Fruit fly (Drosophila melanogaster) whole organism, embryonic: ENCODE measurements around the gene Kyat.

Source experiments
- CG11695 ChIP-seq: fragments of 200-800 bp; sonication (Bioruptor generic); IDR thresholded peaks from 3 replicates; pipeline ENCODE4 v1.3.6; 2022; ENCODE audit warnings: missing biosample characterization, missing genetic modification characterization
- CG11723 ChIP-seq: fragments of 200-800 bp; sonication (Bioruptor generic); optimal IDR thresholded peaks from 2 replicates; lab custom pipeline; 2017; ENCODE audit warnings: missing biosample characterization, mild to moderate bottlenecking, missing genetic modification characterization
- CG13424 ChIP-seq: fragments of 200-800 bp; sonication (Bioruptor generic); optimal IDR thresholded peaks from 2 replicates; lab custom pipeline; 2019; ENCODE audit warnings: missing biosample characterization, mild to moderate bottlenecking, missing genetic modification characterization, moderate library complexity
- CG1792 ChIP-seq: fragments of 200-800 bp; sonication (Bioruptor generic); optimal IDR thresholded peaks from 2 replicates; lab custom pipeline; 2016; ENCODE audit warnings: missing biosample characterization, missing genetic modification characterization
- CG1832 ChIP-seq: fragments of 200-800 bp; sonication (Bioruptor generic); optimal IDR thresholded peaks from 2 replicates; lab custom pipeline; 2017; ENCODE audit warnings: missing biosample characterization, mild to moderate bottlenecking, missing genetic modification characterization, inconsistent platforms
- CG2120 ChIP-seq: fragments of 200-800 bp; sonication (Bioruptor generic); optimal IDR thresholded peaks from 3 replicates; lab custom pipeline; 2016; ENCODE audit warnings: missing biosample characterization, missing genetic modification characterization
- CG2199 ChIP-seq: fragments of 200-800 bp; sonication (Bioruptor generic); IDR thresholded peaks from 3 replicates; pipeline ENCODE4 v1.3.6; 2022; ENCODE audit warnings: missing biosample characterization, missing genetic modification characterization
- CG2202 ChIP-seq: fragments of 200-800 bp; sonication (Bioruptor generic); optimal IDR thresholded peaks from 2 replicates; lab custom pipeline; 2018; ENCODE audit warnings: missing biosample characterization, mild to moderate bottlenecking, missing genetic modification characterization
- CG2678 ChIP-seq: fragments of 200-800 bp; sonication (Bioruptor generic); optimal IDR thresholded peaks from 3 replicates; lab custom pipeline; 2019; ENCODE audit warnings: missing biosample characterization, mild to moderate bottlenecking, missing genetic modification characterization, moderate library complexity
- CG32532 ChIP-seq: fragments of 200-800 bp; sonication (Bioruptor generic); IDR thresholded peaks from 2 replicates; pipeline ENCODE4 v1.3.6; 2022; ENCODE audit warnings: missing biosample characterization, missing genetic modification characterization
- CG34376 ChIP-seq: fragments of 200-800 bp; sonication (Bioruptor generic); optimal IDR thresholded peaks from 2 replicates; lab custom pipeline; 2018; ENCODE audit warnings: missing biosample characterization, mild to moderate bottlenecking, missing genetic modification characterization
- CG4854 ChIP-seq: fragments of 200-800 bp; sonication (Bioruptor generic); optimal IDR thresholded peaks from 2 replicates; lab custom pipeline; 2016; ENCODE audit warnings: missing biosample characterization, missing genetic modification characterization, inconsistent platforms
- CG8765 ChIP-seq: fragments of 200-800 bp; sonication (Bioruptor generic); IDR thresholded peaks from 2 replicates; pipeline ENCODE4 v1.3.6; 2022; ENCODE audit warnings: missing biosample characterization, missing genetic modification characterization
- CG8944 ChIP-seq: fragments of 200-800 bp; sonication (Bioruptor generic); optimal IDR thresholded peaks from 3 replicates; lab custom pipeline; 2016; ENCODE audit warnings: missing biosample characterization, missing genetic modification characterization
- CG9437 ChIP-seq: fragments of 200-800 bp; sonication (Bioruptor generic); optimal IDR thresholded peaks from 2 replicates; lab custom pipeline; 2018; ENCODE audit warnings: missing biosample characterization, mild to moderate bottlenecking, missing genetic modification characterization
- CG9817 ChIP-seq: fragments of 200-800 bp; sonication (Bioruptor generic); optimal IDR thresholded peaks from 2 replicates; lab custom pipeline; 2018; ENCODE audit warnings: missing biosample characterization, mild to moderate bottlenecking, missing genetic modification characterization, moderate library complexity
- CHES-1-like ChIP-seq: fragments of 200-800 bp; sonication (Bioruptor generic); optimal IDR thresholded peaks from 2 replicates; lab custom pipeline; 2016; ENCODE audit warnings: missing biosample characterization, missing genetic modification characterization
- Doc2 ChIP-seq: fragments of 200-800 bp; sonication (Bioruptor generic); IDR thresholded peaks from 2 replicates; pipeline ENCODE4 v1.3.6; 2022; ENCODE audit warnings: missing biosample characterization, missing genetic modification characterization
- Dp ChIP-seq: fragments of 200-800 bp; sonication (Bioruptor generic); optimal IDR thresholded peaks from 2 replicates; lab custom pipeline; 2018; ENCODE audit warnings: missing biosample characterization, mild to moderate bottlenecking, missing genetic modification characterization, moderate library complexity
- Gug ChIP-seq: fragments of 200-800 bp; sonication (Bioruptor generic); IDR thresholded peaks from 4 replicates; pipeline ENCODE4 v1.3.6; 2022; ENCODE audit warnings: missing biosample characterization, missing genetic modification characterization
- Lpt ChIP-seq: fragments of >200 bp; optimal IDR thresholded peaks from 2 replicates; lab custom pipeline; 2018; ENCODE audit warnings: missing biosample characterization, missing genetic modification characterization
- MBD-R2 ChIP-seq: fragments of 200-800 bp; sonication (Bioruptor generic); IDR thresholded peaks from 2 replicates; pipeline ENCODE4 v1.3.6; 2022; ENCODE audit warnings: missing biosample characterization, missing genetic modification characterization
- Mrtf ChIP-seq: fragments of 200-800 bp; sonication (Bioruptor generic); IDR thresholded peaks from 3 replicates; pipeline ENCODE4 v1.3.6; 2022; ENCODE audit warnings: missing biosample characterization, missing genetic modification characterization
- NfI ChIP-seq: fragments of 200-800 bp; sonication (Bioruptor generic); optimal IDR thresholded peaks from 3 replicates; lab custom pipeline; 2018; ENCODE audit warnings: missing biosample characterization, mild to moderate bottlenecking, missing genetic modification characterization, moderate library complexity
- Ptx1 ChIP-seq: fragments of 200-800 bp; sonication (Bioruptor generic); IDR thresholded peaks from 2 replicates; pipeline ENCODE4 v1.3.6; 2022; ENCODE audit warnings: missing biosample characterization, missing genetic modification characterization
- Rfx ChIP-seq: fragments of 200-800 bp; sonication (Bioruptor generic); IDR thresholded peaks from 2 replicates; pipeline ENCODE4 v1.3.6; 2022; ENCODE audit warnings: missing biosample characterization, missing genetic modification characterization
- Side ChIP-seq: fragments of 200-800 bp; sonication (Bioruptor generic); optimal IDR thresholded peaks from 2 replicates; lab custom pipeline; 2016; ENCODE audit warnings: missing biosample characterization, missing genetic modification characterization
- Spps ChIP-seq: fragments of 200-800 bp; sonication (Bioruptor generic); optimal IDR thresholded peaks from 2 replicates; lab custom pipeline; 2018; ENCODE audit warnings: missing biosample characterization, mild to moderate bottlenecking, missing genetic modification characterization
- bowl ChIP-seq: fragments of 200-800 bp; sonication (Bioruptor generic); IDR thresholded peaks from 2 replicates; pipeline ENCODE4 v1.3.6; 2022; ENCODE audit warnings: missing biosample characterization, missing genetic modification characterization
- bsh ChIP-seq, 2 experiments: fragments of 200-800 bp; sonication (Bioruptor generic); optimal IDR thresholded peaks; 2 replicates each; lab custom pipeline; 2017 to 2018; ENCODE audit warnings: mild to moderate bottlenecking in 2 of 2, missing biosample characterization in 2 of 2, missing genetic modification characterization in 2 of 2, moderate library complexity in 1 of 2
- corto ChIP-seq: fragments of 200-800 bp; sonication (Bioruptor generic); optimal IDR thresholded peaks from 2 replicates; lab custom pipeline; 2016; ENCODE audit warnings: missing biosample characterization, mild to moderate bottlenecking, missing genetic modification characterization, moderate library complexity
- crc ChIP-seq: fragments of 200-800 bp; sonication (Bioruptor generic); optimal IDR thresholded peaks from 2 replicates; lab custom pipeline; 2016; ENCODE audit warnings: missing biosample characterization, missing genetic modification characterization
- crp ChIP-seq, 2 experiments: fragments of 200-800 bp; sonication (Bioruptor generic); optimal IDR thresholded peaks; 2 replicates in 1 of 2; 3 replicates in 1 of 2; lab custom pipeline; 2017; ENCODE audit warnings: missing biosample characterization in 2 of 2, missing genetic modification characterization in 2 of 2, mild to moderate bottlenecking in 1 of 2, moderate library complexity in 1 of 2
- dimm ChIP-seq: fragments of 200-800 bp; sonication (Bioruptor generic); IDR thresholded peaks from 2 replicates; pipeline ENCODE4 v1.3.6; 2022; ENCODE audit warnings: missing biosample characterization, missing genetic modification characterization
- en ChIP-seq: fragments of 200-800 bp; sonication (Bioruptor generic); optimal IDR thresholded peaks from 2 replicates; lab custom pipeline; 2016; ENCODE audit warnings: missing biosample characterization, missing genetic modification characterization
- fd102C ChIP-seq: fragments of 200-800 bp; sonication (Bioruptor generic); optimal IDR thresholded peaks from 2 replicates; lab custom pipeline; 2018; ENCODE audit warnings: missing biosample characterization, mild to moderate bottlenecking, missing genetic modification characterization, moderate library complexity
- fd64A ChIP-seq: fragments of 200-800 bp; sonication (Bioruptor generic); optimal IDR thresholded peaks from 3 replicates; lab custom pipeline; 2018; ENCODE audit warnings: missing biosample characterization, mild to moderate bottlenecking, missing genetic modification characterization
- gem ChIP-seq: fragments of 200-800 bp; sonication (Bioruptor generic); optimal IDR thresholded peaks from 2 replicates; lab custom pipeline; 2019; ENCODE audit warnings: missing biosample characterization, mild to moderate bottlenecking, missing genetic modification characterization, moderate library complexity
- hb ChIP-seq: fragments of 200-800 bp; sonication (Bioruptor generic); IDR thresholded peaks from 3 replicates; pipeline ENCODE4 v1.3.6; 2022; ENCODE audit warnings: missing biosample characterization, missing genetic modification characterization; ENCODE audit not compliant: partially characterized antibody
- ind ChIP-seq: fragments of 200-800 bp; sonication (Bioruptor generic); optimal IDR thresholded peaks from 3 replicates; lab custom pipeline; 2016; ENCODE audit warnings: missing biosample characterization, missing genetic modification characterization
- lab ChIP-seq: fragments of 200-800 bp; sonication (Bioruptor generic); optimal IDR thresholded peaks from 3 replicates; lab custom pipeline; 2017; ENCODE audit warnings: missing biosample characterization, missing genetic modification characterization, mild to moderate bottlenecking, moderate library complexity, missing genetic modification reagents
- org-1 ChIP-seq: fragments of 200-800 bp; sonication (Bioruptor generic); optimal IDR thresholded peaks from 2 replicates; lab custom pipeline; 2017; ENCODE audit warnings: missing biosample characterization, missing genetic modification characterization
- pzg ChIP-seq: fragments of 200-800 bp; sonication (Bioruptor generic); optimal IDR thresholded peaks from 3 replicates; lab custom pipeline; 2018; ENCODE audit warnings: missing biosample characterization, mild to moderate bottlenecking, missing genetic modification characterization, moderate library complexity
- salm ChIP-seq: fragments of 200-800 bp; sonication (Bioruptor generic); optimal IDR thresholded peaks from 2 replicates; lab custom pipeline; 2018; ENCODE audit warnings: missing biosample characterization, mild to moderate bottlenecking, missing genetic modification characterization
- stwl ChIP-seq: fragments of 200-800 bp; sonication (Bioruptor generic); optimal IDR thresholded peaks from 3 replicates; lab custom pipeline; 2018; ENCODE audit warnings: missing biosample characterization, mild to moderate bottlenecking, missing genetic modification characterization, moderate library complexity
- tin ChIP-seq: fragments of 200-800 bp; sonication (Bioruptor generic); optimal IDR thresholded peaks from 3 replicates; lab custom pipeline; 2016; ENCODE audit warnings: missing biosample characterization, missing genetic modification characterization
- trem ChIP-seq: fragments of 200-800 bp; optimal IDR thresholded peaks from 3 replicates; lab custom pipeline; 2019; ENCODE audit warnings: missing biosample characterization, mild to moderate bottlenecking, missing genetic modification characterization, moderate library complexity
- yki ChIP-seq: fragments of >200 bp; optimal IDR thresholded peaks from 3 replicates; lab custom pipeline; 2018
- z ChIP-seq: fragments of 200-800 bp; sonication (Bioruptor generic); IDR thresholded peaks from 3 replicates; pipeline ENCODE4 v1.3.6; 2022; ENCODE audit warnings: missing biosample characterization, missing genetic modification characterization

Kyat gene

dm6 chr3R:11778012-11778865 lies 44.1 kb downstream of the Kyat start (continued):
- no peak for TF ChIP-seq Mrtf (GFP tag; lab: Robert Waterston, UW)
- peak; percentile 81 for TF ChIP-seq CG13424 (tag; lab: Kevin White, UChicago)
- TF ChIP-seq Spps (tag; lab: Kevin White, UChicago): no peak
- no peak for TF ChIP-seq stwl (tag; lab: Kevin White, UChicago)
- peak; percentile 48 for TF ChIP-seq NfI (GFP tag; lab: Kevin White, UChicago)
- TF ChIP-seq dimm (GFP tag; lab: Robert Waterston, UW): no peak
- no peak for TF ChIP-seq trem (tag; lab: Kevin White, UChicago)
- TF ChIP-seq z (GFP tag; lab: Robert Waterston, UW): peak; percentile 55; the same call in 2 of the 3 replicates
- no peak for TF ChIP-seq Dp (GFP tag; lab: Kevin White, UChicago)
- peak; percentile 56 for TF ChIP-seq CG2120 (GFP tag; lab: Kevin White, UChicago)
- TF ChIP-seq CG8944: peak; percentile 19
- TF ChIP-seq CG2678 (tag; lab: Kevin White, UChicago): peak; percentile 77
- TF ChIP-seq Rfx (GFP tag; lab: Robert Waterston, UW): peak; percentile 50; the same call in 1 of the 2 replicates
- peak; percentile 21 for TF ChIP-seq CG1792
- peak; percentile 82 for TF ChIP-seq CG9437
- peak; percentile 65 for TF ChIP-seq CG11723 (GFP tag; lab: Kevin White, UChicago)
- TF ChIP-seq org-1: peak; percentile 35
- TF ChIP-seq CG4854 (GFP tag; lab: Kevin White, UChicago): peak; percentile 8
- TF ChIP-seq corto (GFP tag; lab: Kevin White, UChicago): peak; percentile 4
- peak; percentile 64 for TF ChIP-seq Side (GFP tag; lab: Kevin White, UChicago)
- TF ChIP-seq en (GFP tag; lab: Kevin White, UChicago): no peak
- TF ChIP-seq hb (GFP tag; lab: Robert Waterston, UW): no peak
- TF ChIP-seq bsh (GFP tag; optimal IDR thresholded peaks at IDR 0.05; lab: Kevin White, UChicago): peak; percentile 43 to 44
- peak; percentile 39 for TF ChIP-seq CG9817 (tag; lab: Kevin White, UChicago)
- TF ChIP-seq fd64A (GFP tag; lab: Kevin White, UChicago): peak; percentile 72
- no peak for TF ChIP-seq Lpt (GFP tag; lab: Kevin White, UChicago)
- no peak for TF ChIP-seq CG2202 (tag; lab: Kevin White, UChicago)
- TF ChIP-seq CG34376 (GFP tag; lab: Kevin White, UChicago): peak; percentile 45
- peak; percentile 50; the same call in 1 of the 2 replicates for TF ChIP-seq Ptx1 (GFP tag; lab: Robert Waterston, UW)
- peak; percentile 2 for TF ChIP-seq pzg (GFP tag; lab: Kevin White, UChicago)
- TF ChIP-seq ind (GFP tag; lab: Kevin White, UChicago): peak; percentile 28
- 0 out of 2 replicates have a peak, but pooled peaks have one; percentile 8 for TF ChIP-seq MBD-R2 (GFP tag; lab: Robert Waterston, UW)
- peak; percentile 45 for TF ChIP-seq CHES-1-like (GFP tag; lab: Kevin White, UChicago)
- no peak for TF ChIP-seq salm (tag; lab: Kevin White, UChicago)
- TF ChIP-seq yki: peak; percentile 12
- peak; percentile 4 for TF ChIP-seq crc
- TF ChIP-seq gem (tag; lab: Kevin White, UChicago): peak; percentile 79
- TF ChIP-seq CG11695 (GFP tag; lab: Robert Waterston, UW): peak; percentile 37; the same call in 1 of the 3 replicates
- peak; percentile 40; the same call in 1 of the 2 replicates for TF ChIP-seq CG32532 (GFP tag; lab: Robert Waterston, UW)
- no peak for TF ChIP-seq CG1832 (GFP tag; lab: Kevin White, UChicago)
- TF ChIP-seq CG8765 (GFP tag; lab: Robert Waterston, UW): no peak
- peak; percentile 63 for TF ChIP-seq lab (GFP tag; lab: Kevin White, UChicago)
- peak; percentile 41; the same call in 1 of the 2 replicates for TF ChIP-seq bowl (GFP tag; lab: Robert Waterston, UW)
- peak; percentile 39 for TF ChIP-seq fd102C (GFP tag; lab: Kevin White, UChicago)
- peak; percentile 95 for TF ChIP-seq CG2199 (GFP tag; lab: Robert Waterston, UW)
- peak; percentile 31 for TF ChIP-seq tin (GFP tag; lab: Kevin White, UChicago)
- TF ChIP-seq crp (GFP tag; optimal IDR thresholded peaks at IDR 0.05; lab: Kevin White, UChicago): peak in 1 of 2 experiments; percentile 13
- no peak for TF ChIP-seq Doc2 (GFP tag; lab: Robert Waterston, UW)
- peak; percentile 45; the same call in 2 of the 4 replicates for TF ChIP-seq Gug (GFP tag; lab: Robert Waterston, UW)
